Worm (Caenorhabditis elegans): ENCODE data around the gene rom-1.
"Not testable (repeated sequence)": the region's sequence is repeated elsewhere in the genome, so short reads cannot be mapped to it uniquely, and the experiment has no call there.

- TF ChIP-seq ceh-43 (GFP tag; optimal IDR thresholded peaks at IDR 0.05); snpc-4 (tag; optimal IDR thresholded peaks at IDR 0.05); lin-13 (tag; optimal IDR thresholded peaks at IDR 0.05); ces-1 (GFP tag; optimal IDR thresholded peaks at IDR 0.05); unc-120 (tag; optimal IDR thresholded peaks at IDR 0.05; ENCODE audit: poor library complexity, severe bottlenecking); elt-1 (tag; optimal IDR thresholded peaks at IDR 0.05; ENCODE audit: borderline replicate concordance, insufficient read depth); unc-39 (tag; optimal IDR thresholded peaks at IDR 0.05); elt-3 (tag; optimal IDR thresholded peaks at IDR 0.05); sptf-1 (tag; optimal IDR thresholded peaks at IDR 0.05); pha-4 (tag; optimal IDR thresholded peaks at IDR 0.05); nhr-237 (tag; optimal IDR thresholded peaks at IDR 0.05): not testable (repeated sequence)
Observed at ce11 chrIII:4922020-4922419, 15.0 kb downstream of the rom-1 start, which contains the start of gene mmab-1.

All from whole organism, mixed stage, embryonic.